Fruit fly (Drosophila melanogaster): Measurements from ENCODE around the gene Nepl8.

Nepl8 gene

DNA sequence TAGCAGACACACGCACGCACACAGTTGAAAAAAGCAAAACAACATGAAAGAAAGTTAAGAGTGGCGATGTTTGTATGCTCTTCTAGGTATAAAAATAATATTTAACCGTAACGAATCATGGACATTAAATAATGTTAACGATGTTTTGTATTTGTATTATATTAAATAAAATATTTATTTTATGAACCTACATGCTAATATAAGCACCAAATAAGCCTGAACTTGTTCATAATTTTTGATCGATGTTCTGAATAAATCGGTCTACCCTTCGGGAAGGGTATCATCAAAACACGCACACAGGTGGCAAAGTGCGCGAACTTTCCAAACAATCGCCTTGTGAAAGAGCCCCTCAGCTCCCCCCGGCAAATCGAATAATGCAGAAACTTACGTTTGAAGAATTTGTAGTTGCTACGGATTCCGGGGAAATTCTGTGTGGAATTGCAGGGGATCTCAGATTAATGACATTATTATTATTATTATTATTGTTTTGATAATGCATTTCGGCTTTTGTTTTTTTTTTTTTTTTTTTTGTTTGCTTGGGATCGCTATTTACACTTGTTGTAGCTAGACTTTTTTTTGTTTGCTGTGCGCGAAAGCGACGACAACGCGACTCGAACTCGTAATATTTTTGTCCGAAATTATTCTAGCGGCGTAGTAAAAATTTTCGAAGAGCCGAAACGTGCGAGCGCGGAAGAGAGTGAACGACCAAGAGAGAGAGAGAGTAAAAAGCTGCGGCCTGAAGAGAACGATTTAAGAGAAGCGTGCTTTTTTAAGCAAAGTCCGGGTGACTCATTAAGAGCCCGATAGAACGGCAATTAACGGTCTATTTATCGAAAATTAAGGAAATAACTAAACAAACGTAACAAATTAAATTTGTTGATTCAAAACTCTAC, 31.9 kb downstream of the Nepl8 start (continued):
- TF ChIP-seq Sox102F (GFP tag; optimal IDR thresholded peaks at IDR 0.05) (peak; percentile 19), dsx (GFP tag; optimal IDR thresholded peaks at IDR 0.05; ENCODE audit: poor library complexity, severe bottlenecking) (no peak), eg (GFP tag; IDR thresholded peaks at IDR 0.05) (no peak), Eip93F (GFP tag; optimal IDR thresholded peaks at IDR 0.05) (peak; percentile 17), CG6808 (GFP tag; optimal IDR thresholded peaks at IDR 0.05) (no peak), Hr38 (GFP tag; optimal IDR thresholded peaks at IDR 0.05) (no peak), Ets21C (GFP tag; optimal IDR thresholded peaks at IDR 0.05) (no peak), lz (GFP tag; optimal IDR thresholded peaks at IDR 0.05) (no peak), Blimp-1 (GFP tag; optimal IDR thresholded peaks at IDR 0.05) (no peak), CG1621 (tag; optimal IDR thresholded peaks at IDR 0.05) (no peak), CG16779 (tag; optimal IDR thresholded peaks at IDR 0.05) (no peak), CG4318 (GFP tag; optimal IDR thresholded peaks at IDR 0.05) (peak; percentile 31), CG3919 (GFP tag; optimal IDR thresholded peaks at IDR 0.05) (no peak), Met (GFP tag; optimal IDR thresholded peaks at IDR 0.05) (peak; percentile 2), CG10669 (GFP tag; optimal IDR thresholded peaks at IDR 0.05) (peak; percentile 3)

DNA sequence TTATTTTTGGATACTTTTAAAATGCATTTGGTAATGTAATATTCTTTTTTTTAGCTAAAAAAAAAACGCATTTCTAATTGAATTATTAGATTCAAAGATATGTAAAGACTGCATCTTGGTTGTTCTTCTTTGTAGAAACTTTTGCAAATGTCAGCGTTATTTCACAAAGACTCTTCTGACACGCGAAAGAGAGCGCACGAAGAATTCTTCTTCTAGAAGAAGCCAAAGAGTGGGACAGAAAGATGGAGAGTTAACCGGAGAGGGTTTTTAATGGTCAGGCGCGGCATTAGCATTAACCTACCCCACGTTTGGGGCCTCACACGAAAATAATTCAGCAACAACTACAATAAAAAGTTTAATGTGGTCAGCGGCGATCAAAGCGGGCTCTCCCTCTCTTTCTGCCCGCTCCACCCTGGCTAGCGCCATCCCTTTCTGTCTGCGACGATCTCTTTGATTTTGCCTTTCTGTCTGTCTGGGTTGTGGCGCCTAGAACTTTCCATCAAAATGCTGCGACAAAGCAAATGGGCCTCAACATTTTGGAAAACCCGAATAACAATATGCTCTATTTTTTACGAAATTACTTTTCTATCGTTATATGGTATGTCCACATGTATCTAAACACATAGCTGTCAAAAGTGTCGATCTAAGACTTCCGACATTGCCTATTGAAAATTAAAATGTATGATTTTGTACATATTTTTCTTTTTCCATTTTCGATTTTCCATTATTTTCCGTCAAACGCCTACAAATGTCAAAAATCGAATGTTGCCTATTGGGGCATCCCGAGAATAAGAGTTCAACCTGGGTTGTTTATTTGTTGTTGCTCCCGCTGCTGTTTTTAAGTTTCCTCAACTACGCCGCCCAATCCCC, 32.8 kb downstream of the Nepl8 start:
- TF ChIP-seq fd59A (GFP tag; optimal IDR thresholded peaks at IDR 0.05) (no peak), CG8119 (GFP tag; IDR thresholded peaks at IDR 0.05) (peak; percentile 11; the same call in 1 of the 3 replicates), Hr4 (GFP tag; optimal IDR thresholded peaks at IDR 0.05) (peak; percentile 23), salr (GFP tag; optimal IDR thresholded peaks at IDR 0.05) (peak in 1 of 2 experiments; percentile 14), CG32006 (GFP tag; optimal IDR thresholded peaks at IDR 0.05) (peak; percentile 9), CG1621 (tag; optimal IDR thresholded peaks at IDR 0.05) (no peak), Ets21C (GFP tag; optimal IDR thresholded peaks at IDR 0.05) (no peak), Eip78C (GFP tag) (peak; percentile 66), eg (GFP tag; IDR thresholded peaks at IDR 0.05) (0 out of 3 replicates have a peak, but pooled peaks have one; percentile 29)

DNA sequence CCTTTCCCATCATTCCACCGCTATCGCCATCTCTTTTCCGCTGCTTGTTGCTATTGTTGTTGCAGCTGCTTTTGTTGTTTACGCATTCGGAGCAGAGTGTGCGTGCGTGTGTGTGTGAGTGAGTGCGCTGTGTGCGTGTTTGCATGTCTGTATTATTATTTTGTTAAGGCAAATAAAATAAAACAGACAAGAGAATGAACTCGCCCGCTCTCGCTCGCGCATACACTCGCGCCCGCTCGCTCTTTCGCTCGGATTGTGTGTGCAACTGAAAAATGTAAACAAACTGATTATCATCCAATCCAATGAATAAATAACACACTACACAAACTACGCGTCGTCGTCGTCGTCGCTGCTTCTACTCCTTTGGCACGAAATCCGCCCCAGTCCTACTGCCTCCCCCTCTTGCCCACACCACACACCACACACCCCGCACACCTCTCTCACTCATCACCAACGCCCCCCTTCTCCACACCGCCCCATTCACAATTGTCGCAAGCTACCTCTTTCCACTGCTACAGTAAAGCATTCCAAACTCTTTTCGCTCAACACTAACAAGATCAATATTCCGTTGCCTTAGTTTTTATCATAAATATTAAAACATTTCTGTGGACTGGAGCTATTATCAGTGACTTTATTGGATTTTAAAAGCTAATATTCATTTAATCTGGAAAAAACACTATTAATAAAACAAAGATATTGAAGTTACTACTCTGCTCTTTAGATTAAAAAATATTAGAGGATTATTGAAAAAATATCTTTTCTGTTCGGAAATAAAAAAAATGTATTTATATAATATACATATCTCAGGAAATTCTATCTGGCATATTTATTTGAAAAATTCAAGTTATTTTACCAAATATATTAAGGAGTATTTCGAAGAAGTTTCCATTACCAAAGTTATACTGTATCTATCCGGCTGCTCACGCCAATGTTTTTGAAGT, 33.7 kb downstream of the Nepl8 start:
- TF ChIP-seq Eip75B (GFP tag; optimal IDR thresholded peaks at IDR 0.05) (peak; percentile 56), topi (GFP tag; optimal IDR thresholded peaks at IDR 0.05) (peak; percentile 1), CG6163 (GFP tag; IDR thresholded peaks at IDR 0.05) (peak; percentile 88), CG6792 (GFP tag; optimal IDR thresholded peaks at IDR 0.05) (peak; percentile 48), ss (GFP tag; optimal IDR thresholded peaks at IDR 0.05) (peak; percentile 90 to 95), CG31627 (GFP tag; optimal IDR thresholded peaks at IDR 0.05) (no peak), CG11762 (GFP tag; optimal IDR thresholded peaks at IDR 0.05; ENCODE audit: insufficient read depth) (no peak), dsx (GFP tag; optimal IDR thresholded peaks at IDR 0.05; ENCODE audit: poor library complexity, severe bottlenecking) (peak; percentile 43), CG32006 (GFP tag; optimal IDR thresholded peaks at IDR 0.05) (peak; percentile 79), CG6854 (GFP tag; optimal IDR thresholded peaks at IDR 0.05) (peak; percentile 83), salr (GFP tag; optimal IDR thresholded peaks at IDR 0.05) (peak; percentile 49 to 72), CG1621 (tag; optimal IDR thresholded peaks at IDR 0.05) (peak; percentile 84), Eip78C (GFP tag) (peak; percentile 49), CG10669 (GFP tag; optimal IDR thresholded peaks at IDR 0.05) (peak; percentile 57), Smox (GFP tag; optimal IDR thresholded peaks at IDR 0.05) (no peak), Sox14 (GFP tag; optimal IDR thresholded peaks at IDR 0.05) (peak; percentile 63), Hr39 (GFP tag; optimal IDR thresholded peaks at IDR 0.05) (no peak), cyc (GFP tag; optimal IDR thresholded peaks at IDR 0.05) (no peak), eg (GFP tag; IDR thresholded peaks at IDR 0.05) (peak; percentile 76; the same call in 2 of the 3 replicates), Gug (GFP tag; IDR thresholded peaks at IDR 0.05) (peak; percentile 39), CG9139 (GFP tag; optimal IDR thresholded peaks at IDR 0.05) (peak; percentile 73), CG34406 (GFP tag; optimal IDR thresholded peaks at IDR 0.05) (peak; percentile 45), Eip93F (GFP tag; optimal IDR thresholded peaks at IDR 0.05) (peak; percentile 25), CG6276 (GFP tag; optimal IDR thresholded peaks at IDR 0.05) (peak; percentile 32), Hr38 (GFP tag; optimal IDR thresholded peaks at IDR 0.05) (no peak), pdm3 (GFP tag; optimal IDR thresholded peaks at IDR 0.05) (no peak), net (GFP tag; optimal IDR thresholded peaks at IDR 0.05) (peak; percentile 57), spab (GFP tag; optimal IDR thresholded peaks at IDR 0.05) (peak; percentile 65)

Data from whole organism, prepupa.